Fruit fly (Drosophila melanogaster): ENCODE measurements around the gene CG3225.

CG3225 gene

DNA sequence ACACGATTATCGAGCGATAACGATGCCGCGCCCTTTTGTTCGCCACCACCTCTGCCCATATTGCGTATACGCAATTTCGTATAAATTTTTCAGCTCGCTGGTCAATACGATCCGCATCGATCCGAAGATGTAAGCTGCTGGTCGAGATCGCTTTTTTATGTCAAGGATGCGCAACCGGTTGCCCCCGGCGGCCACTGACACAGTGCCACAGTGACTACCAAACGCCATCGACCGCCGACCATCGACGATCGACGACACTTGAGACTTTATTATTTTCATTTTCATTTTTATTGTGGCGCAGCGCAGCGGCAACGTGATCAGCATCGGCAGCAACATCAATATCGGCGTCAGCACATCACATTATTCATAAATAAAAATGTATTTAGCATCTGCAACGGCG is 18.0 kb downstream of the CG3225 start:
- no peak for TF ChIP-seq noc (tag; optimal IDR thresholded peaks at IDR 0.05)

DNA sequence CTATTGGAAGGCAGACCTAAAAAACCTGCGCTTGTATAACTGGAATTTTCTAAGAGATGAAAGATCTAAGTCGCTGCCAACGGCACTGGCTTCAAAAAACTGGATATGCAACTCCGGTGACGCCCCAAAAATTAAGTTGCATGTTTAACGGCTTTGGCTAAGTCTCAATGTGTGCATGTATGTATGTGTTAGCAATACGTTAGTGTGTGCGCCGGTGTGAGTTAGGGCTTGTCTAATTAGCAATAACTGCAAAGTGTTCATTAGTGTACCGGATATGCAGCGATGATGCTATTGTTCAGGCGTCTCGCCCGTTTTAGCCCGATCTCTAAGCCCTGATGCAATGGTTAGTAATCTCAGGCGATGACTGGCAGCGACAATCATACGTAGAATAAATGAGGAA is 19.2 kb downstream of the CG3225 start:
- TF ChIP-seq noc (tag; optimal IDR thresholded peaks at IDR 0.05) = no peak

- no peak for TF ChIP-seq noc (tag; optimal IDR thresholded peaks at IDR 0.05)
Observed at dm6 chr2L:4797643-4798042, 20.4 kb downstream of the CG3225 start.

- no peak for TF ChIP-seq noc (tag; optimal IDR thresholded peaks at IDR 0.05)
Observed at dm6 chr2L:4794524-4794804, 23.6 kb downstream of the CG3225 start, which contains the start of gene CG3294. Gene CG3294 (plus strand): TSS chr2L:4794549.

- TF ChIP-seq noc (tag; optimal IDR thresholded peaks at IDR 0.05) = no peak
Observed at dm6 chr2L:4793780-4794523, 24.1 kb downstream of the CG3225 start, which contains the start of gene fipi. Gene fipi (minus strand): TSS chr2L:4794044.

Data from whole organism, larva.